Worm (Caenorhabditis elegans) whole organism, early embryonic: ENCODE measurements around the gene blos-7.

Experiments used
- ama-1 ChIP-seq: fragments of 150-350 bp; optimal IDR thresholded peaks from 2 replicates; lab custom pipeline; 2014
- tbx-37 ChIP-seq: fragments of 200-800 bp; sonication (Bioruptor generic); conservative IDR thresholded peaks from 2 replicates; pipeline ENCODE4 v1.3.6; 2022; ENCODE audit warnings: missing genetic modification reagents, missing genetic modification characterization, missing compliant biosample characterization
- tra-4 ChIP-seq: sonication (generic microtip); optimal IDR thresholded peaks from 2 replicates; lab custom pipeline; 2017; ENCODE audit warnings: missing genetic modification characterization, missing compliant biosample characterization

ce11 chrIV:3578155-3578554 lies 4.6 kb downstream of the blos-7 start, which contains the start of gene Y37E11B.2:
- TF ChIP-seq tra-4 (tag; lab: Kevin White, UChicago) (no peak), tbx-37 (GFP tag; lab: Robert Waterston, UW) (no peak), ama-1 (lab: Kevin White, UChicago) (no peak)
